Worm (Caenorhabditis elegans) whole organism, late embryonic: ENCODE results near the gene F15H10.8.

Source experiments
- ama-1 ChIP-seq: fragments of 150-350 bp; optimal IDR thresholded peaks from 2 replicates; lab custom pipeline; 2014
- ceh-2 ChIP-seq: sonication (generic microtip); optimal IDR thresholded peaks from 2 replicates; lab custom pipeline; 2016; ENCODE audit warnings: missing genotype, missing genetic modification characterization, missing compliant biosample characterization
- ceh-22 ChIP-seq: sonication (generic microtip); optimal IDR thresholded peaks from 2 replicates; lab custom pipeline; 2017; ENCODE audit warnings: missing biosample characterization, missing genetic modification characterization
- dve-1 ChIP-seq: sonication (generic microtip); optimal IDR thresholded peaks from 2 replicates; lab custom pipeline; 2017; ENCODE audit warnings: antibody characterized with exemption, mild to moderate bottlenecking, missing genetic modification characterization, missing compliant biosample characterization
- ets-4 ChIP-seq: sonication (generic microtip); optimal IDR thresholded peaks from 2 replicates; lab custom pipeline; 2016; ENCODE audit warnings: missing genetic modification characterization, missing compliant biosample characterization
- eyg-1 ChIP-seq: sonication (generic microtip); optimal IDR thresholded peaks from 2 replicates; lab custom pipeline; 2016; ENCODE audit warnings: missing genotype, missing genetic modification characterization, missing compliant biosample characterization
- hlh-30 ChIP-seq: sonication (generic microtip); optimal IDR thresholded peaks from 2 replicates; lab custom pipeline; 2017; ENCODE audit warnings: antibody characterized with exemption, missing genetic modification characterization, missing compliant biosample characterization; ENCODE audit not compliant: insufficient read depth
- lin-11 ChIP-seq: fragments of 200-800 bp; sonication (Bioruptor generic); optimal IDR thresholded peaks from 2 replicates; lab custom pipeline; 2018; ENCODE audit warnings: mild to moderate bottlenecking, missing genetic modification characterization, missing compliant biosample characterization
- nfya-1 ChIP-seq: sonication (generic microtip); optimal IDR thresholded peaks from 2 replicates; lab custom pipeline; 2017; ENCODE audit warnings: missing genetic modification characterization, mild to moderate bottlenecking, missing compliant biosample characterization, antibody characterized with exemption, moderate library complexity

DNA sequence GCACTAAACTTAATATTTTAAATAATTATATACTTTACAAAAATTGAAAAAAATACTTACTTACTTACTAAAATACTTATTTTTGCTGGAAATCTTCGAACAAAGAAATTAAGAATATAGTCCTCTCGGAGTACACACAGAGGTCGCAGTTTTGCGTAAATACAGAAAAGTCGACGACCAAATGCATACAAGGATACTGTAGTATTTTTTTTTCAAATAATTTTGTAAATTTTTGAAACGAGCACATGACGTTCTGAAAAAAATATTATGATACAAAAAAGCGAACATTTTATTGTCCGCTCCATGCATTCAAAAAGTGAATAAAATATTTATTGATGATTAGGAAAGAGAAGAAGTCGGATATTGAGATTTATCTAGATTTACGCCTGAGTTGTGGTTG is 23.5 kb upstream of the F15H10.8 start, which contains the start of gene apc-10:
- no peak for TF ChIP-seq hlh-30 (tag; lab: Kevin White, UChicago)
- TF ChIP-seq nfya-1 (tag; lab: Kevin White, UChicago), result no peak
- no peak for TF ChIP-seq ets-4 (tag; lab: Kevin White, UChicago)
- no peak for TF ChIP-seq ama-1 (lab: Kevin White, UChicago)
- no peak for TF ChIP-seq ceh-2 (tag; lab: Kevin White, UChicago)
- no peak for TF ChIP-seq lin-11 (tag; lab: Kevin White, UChicago)
- no peak for TF ChIP-seq dve-1 (tag; lab: Kevin White, UChicago)
- TF ChIP-seq eyg-1 (tag; lab: Kevin White, UChicago), result no peak
- TF ChIP-seq ceh-22 (tag; lab: Kevin White, UChicago), result no peak
